Fruit fly (Drosophila melanogaster) whole organism, pupa: ENCODE data around the gene CG7173.

Experiments
- CG10348 ChIP-seq: fragments of 200-800 bp; sonication (Bioruptor generic); IDR thresholded peaks from 2 replicates; pipeline ENCODE4 v1.3.6; 2022; ENCODE audit warnings: missing biosample characterization, missing genetic modification characterization
- CG12605 ChIP-seq: fragments of 200-800 bp; sonication (Bioruptor generic); IDR thresholded peaks from 2 replicates; pipeline ENCODE4 v1.3.6; 2022; ENCODE audit warnings: missing biosample characterization, missing genetic modification characterization
- CG13204 ChIP-seq: fragments of 200-800 bp; sonication (Bioruptor generic); optimal IDR thresholded peaks from 2 replicates; lab custom pipeline; 2018; ENCODE audit warnings: missing biosample characterization, mild to moderate bottlenecking, missing genetic modification characterization, moderate library complexity
- CG14655 ChIP-seq: fragments of 200-800 bp; sonication (Bioruptor generic); optimal IDR thresholded peaks from 3 replicates; lab custom pipeline; 2017; ENCODE audit warnings: mild to moderate bottlenecking, missing biosample characterization, missing genetic modification reagents, missing genetic modification characterization
- CG15710 ChIP-seq: fragments of 200-800 bp; sonication (Bioruptor generic); optimal IDR thresholded peaks from 2 replicates; lab custom pipeline; 2018; ENCODE audit warnings: missing biosample characterization, mild to moderate bottlenecking, missing genetic modification characterization, moderate library complexity
- CG17806 ChIP-seq: fragments of 200-800 bp; sonication (Bioruptor generic); optimal IDR thresholded peaks from 2 replicates; lab custom pipeline; 2018; ENCODE audit warnings: missing biosample characterization, mild to moderate bottlenecking, missing genetic modification characterization, moderate library complexity
- CG32121 ChIP-seq: fragments of 200-800 bp; sonication (Bioruptor generic); IDR thresholded peaks from 2 replicates; pipeline ENCODE4 v1.3.6; 2022; ENCODE audit warnings: missing biosample characterization, missing genetic modification characterization
- CG4496 ChIP-seq: fragments of 200-800 bp; sonication (Bioruptor generic); IDR thresholded peaks from 3 replicates; pipeline ENCODE4 v1.3.6; 2022; ENCODE audit warnings: missing biosample characterization, missing genetic modification characterization
- CG8159 ChIP-seq: fragments of 200-800 bp; sonication (Bioruptor generic); optimal IDR thresholded peaks from 3 replicates; lab custom pipeline; 2018; ENCODE audit warnings: missing biosample characterization, mild to moderate bottlenecking, missing genetic modification characterization, moderate library complexity
- CG8301 ChIP-seq: fragments of 200-800 bp; sonication (Bioruptor generic); optimal IDR thresholded peaks from 2 replicates; lab custom pipeline; 2018; ENCODE audit warnings: missing biosample characterization, mild to moderate bottlenecking, missing genetic modification characterization
- CG9948 ChIP-seq: fragments of 200-800 bp; sonication (Bioruptor generic); optimal IDR thresholded peaks from 2 replicates; lab custom pipeline; 2018; ENCODE audit warnings: missing biosample characterization, mild to moderate bottlenecking, missing genetic modification characterization, moderate library complexity
- D1 ChIP-seq: fragments of 200-800 bp; sonication (Bioruptor generic); optimal IDR thresholded peaks from 2 replicates; lab custom pipeline; 2018; ENCODE audit warnings: missing biosample characterization, mild to moderate bottlenecking, missing genetic modification characterization, moderate library complexity
- EcR ChIP-seq: fragments of 200-800 bp; sonication (Bioruptor generic); optimal IDR thresholded peaks from 3 replicates; lab custom pipeline; 2019; ENCODE audit warnings: missing biosample characterization, missing genetic modification characterization, mild to moderate bottlenecking, moderate library complexity, missing genetic modification reagents
- Ets98B ChIP-seq: fragments of 200-800 bp; sonication (Bioruptor generic); IDR thresholded peaks from 2 replicates; pipeline ENCODE4 v1.3.6; 2022; ENCODE audit warnings: missing biosample characterization, missing genetic modification characterization
- Pif1A ChIP-seq: fragments of 200-800 bp; sonication (Bioruptor generic); optimal IDR thresholded peaks from 3 replicates; lab custom pipeline; 2016; ENCODE audit warnings: missing biosample characterization, missing genetic modification characterization
- Pif1B ChIP-seq: fragments of 200-800 bp; sonication (Bioruptor generic); optimal IDR thresholded peaks from 3 replicates; lab custom pipeline; 2016; ENCODE audit warnings: missing biosample characterization, missing genetic modification characterization
- Snoo ChIP-seq: fragments of 200-800 bp; sonication (Bioruptor generic); optimal IDR thresholded peaks from 3 replicates; lab custom pipeline; 2017; ENCODE audit warnings: missing biosample characterization, mild to moderate bottlenecking, missing genetic modification characterization, inconsistent platforms
- fd96Ca ChIP-seq: fragments of 200-800 bp; sonication (Bioruptor generic); IDR thresholded peaks from 3 replicates; pipeline ENCODE4 v1.3.6; 2022; ENCODE audit warnings: missing biosample characterization, missing genetic modification characterization
- gl ChIP-seq: fragments of 200-800 bp; sonication (Bioruptor generic); optimal IDR thresholded peaks from 2 replicates; lab custom pipeline; 2018; ENCODE audit warnings: missing biosample characterization, mild to moderate bottlenecking, missing genetic modification characterization

The CG7173 gene

dm6 chr3L:21538893-21539244 is 19.2 kb downstream of the CG7173 start:
- TF ChIP-seq CG8159 (tag; lab: Kevin White, UChicago) = no peak
- TF ChIP-seq CG9948 (tag; lab: Kevin White, UChicago) = no peak
- no peak for TF ChIP-seq Snoo (tag; lab: Kevin White, UChicago)
- no peak for TF ChIP-seq CG13204
- no peak for TF ChIP-seq CG14655 (GFP tag; lab: Kevin White, UChicago)
- no peak for TF ChIP-seq Pif1A
- no peak for TF ChIP-seq gl
- no peak for TF ChIP-seq Ets98B (GFP tag; lab: Robert Waterston, UW)
- TF ChIP-seq CG4496 (GFP tag; lab: Robert Waterston, UW) = no peak
- TF ChIP-seq fd96Ca = no peak
- TF ChIP-seq CG12605 (GFP tag; lab: Robert Waterston, UW) = no peak
- TF ChIP-seq CG8301 (tag; lab: Kevin White, UChicago) = no peak

- TF ChIP-seq CG15710 (tag; lab: Kevin White, UChicago) (no peak), D1 (peak; percentile 27), EcR (peak; percentile 63), fd96Ca (no peak), CG12605 (GFP tag; lab: Robert Waterston, UW) (no peak), Pif1A (no peak), CG32121 (GFP tag; lab: Robert Waterston, UW) (no peak), Snoo (tag; lab: Kevin White, UChicago) (peak; percentile 6), CG4496 (GFP tag; lab: Robert Waterston, UW) (no peak), CG8159 (tag; lab: Kevin White, UChicago) (no peak)
Observed at dm6 chr3L:21536857-21537256, 21.2 kb downstream of the CG7173 start, which contains the start of gene Rpn10. Gene Rpn10, plus strand, starts transcription at chr3L:21537000.

- no peak for TF ChIP-seq CG9948 (tag; lab: Kevin White, UChicago)
- TF ChIP-seq CG17806 = no peak
- TF ChIP-seq gl = no peak
Observed at dm6 chr3L:21534360-21534759, 23.7 kb downstream of the CG7173 start, which contains the start of gene ppk5. Gene ppk5, plus strand, starts transcription at chr3L:21534660.

- no peak for TF ChIP-seq CG4496 (GFP tag; lab: Robert Waterston, UW)
- no peak for TF ChIP-seq Snoo (tag; lab: Kevin White, UChicago)
- TF ChIP-seq CG13204 = no peak
Observed at dm6 chr3L:21533270-21533948, 24.6 kb downstream of the CG7173 start, which contains the start of gene Mkrn1. Gene Mkrn1, minus strand, starts transcription at chr3L:21533713.

- TF ChIP-seq EcR = no peak
- no peak for TF ChIP-seq Ets98B (GFP tag; lab: Robert Waterston, UW)
- TF ChIP-seq CG8301 (tag; lab: Kevin White, UChicago) = no peak
- no peak for TF ChIP-seq gl
- no peak for TF ChIP-seq CG9948 (tag; lab: Kevin White, UChicago)
- TF ChIP-seq D1 = no peak
- TF ChIP-seq CG15710 (tag; lab: Kevin White, UChicago) = no peak
- TF ChIP-seq CG4496 (GFP tag; lab: Robert Waterston, UW) = no peak
- TF ChIP-seq CG12605 (GFP tag; lab: Robert Waterston, UW) = no peak
Observed at dm6 chr3L:21529108-21529507, 28.9 kb downstream of the CG7173 start, which contains the start of gene Arv1. Gene Arv1, minus strand, starts transcription at chr3L:21529333.

dm6 chr3L:21524071-21524889 is 33.7 kb downstream of the CG7173 start:
- TF ChIP-seq CG32121 (GFP tag; lab: Robert Waterston, UW) (peak; percentile 67), CG8159 (tag; lab: Kevin White, UChicago) (no peak), CG15710 (tag; lab: Kevin White, UChicago) (peak; percentile 33), CG8301 (tag; lab: Kevin White, UChicago) (peak; percentile 44), Pif1B (GFP tag; lab: Kevin White, UChicago) (peak; percentile 54), CG9948 (tag; lab: Kevin White, UChicago) (peak; percentile 4), fd96Ca (no peak), CG10348 (GFP tag; lab: Robert Waterston, UW) (no peak), CG17806 (peak; percentile 38), Snoo (tag; lab: Kevin White, UChicago) (peak; percentile 16), Ets98B (GFP tag; lab: Robert Waterston, UW) (peak; percentile 60), CG14655 (GFP tag; lab: Kevin White, UChicago) (no peak)
- TF ChIP-seq, all 21 proteins: peak for 8
